Worm (Caenorhabditis elegans) whole organism, L4/young adult: ENCODE measurements around the gene rpl-42.

ENCODE experiments used
- W03F9.2 ChIP-seq: fragments of 150-350 bp; optimal IDR thresholded peaks from 2 replicates; lab custom pipeline; 2014; ENCODE audit warnings: missing biosample characterization, missing genetic modification characterization
- him-1 ChIP-seq: sonication (generic microtip); optimal IDR thresholded peaks from 2 replicates; lab custom pipeline; 2016; ENCODE audit warnings: missing genotype, missing genetic modification reagents, missing genetic modification characterization, missing compliant biosample characterization

DNA sequence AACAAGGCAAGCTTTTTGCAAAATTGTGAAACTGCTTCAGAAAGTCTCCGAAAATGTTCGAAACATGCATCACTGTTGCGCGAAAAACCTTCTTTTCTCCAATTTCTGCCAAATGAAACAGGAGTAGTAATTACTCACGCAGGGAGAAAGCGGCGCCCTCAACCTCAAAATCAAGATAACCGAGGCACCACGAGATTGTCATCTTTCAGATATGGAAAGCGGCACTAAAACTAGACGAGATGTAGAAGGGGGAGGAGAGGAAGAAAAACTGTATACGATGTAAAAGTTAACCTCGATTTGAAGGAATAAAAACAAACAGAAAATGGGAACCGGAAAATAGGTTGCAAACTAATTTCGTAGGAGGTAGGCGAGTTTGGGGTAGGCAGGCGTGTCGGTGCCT, 16.0 kb upstream of the rpl-42 start:
- TF ChIP-seq him-1 (no peak), W03F9.2 (no peak)
